Worm (Caenorhabditis elegans) whole organism, late embryonic: Measurements from ENCODE around the gene thn-1.

ENCODE experiments used
- C08G9.2 ChIP-seq: sonication (generic microtip); optimal IDR thresholded peaks from 2 replicates; lab custom pipeline; 2016; ENCODE audit warnings: mild to moderate bottlenecking, missing genetic modification characterization, moderate library complexity, missing compliant biosample characterization
- C38D4.7 ChIP-seq: fragments of 200-800 bp; sonication (Bioruptor generic); optimal IDR thresholded peaks from 2 replicates; lab custom pipeline; 2018; ENCODE audit warnings: mild to moderate bottlenecking, missing genetic modification characterization, moderate library complexity, missing compliant biosample characterization
- K02D7.2 ChIP-seq: sonication (generic microtip); optimal IDR thresholded peaks from 2 replicates; lab custom pipeline; 2017; ENCODE audit warnings: mild to moderate bottlenecking, missing genetic modification characterization, missing compliant biosample characterization
- K09A11.1 ChIP-seq: sonication (generic microtip); optimal IDR thresholded peaks from 2 replicates; lab custom pipeline; 2017; ENCODE audit warnings: antibody characterized with exemption, mild to moderate bottlenecking, missing genetic modification characterization, missing compliant biosample characterization; ENCODE audit not compliant: insufficient read depth
- T23F11.4 ChIP-seq: fragments of 200-800 bp; sonication (Bioruptor generic); optimal IDR thresholded peaks from 2 replicates; lab custom pipeline; 2018; ENCODE audit warnings: mild to moderate bottlenecking, missing genetic modification characterization, missing compliant biosample characterization
- ama-1 ChIP-seq: fragments of 150-350 bp; optimal IDR thresholded peaks from 2 replicates; lab custom pipeline; 2014
- ceh-14 ChIP-seq: sonication (generic microtip); optimal IDR thresholded peaks from 2 replicates; lab custom pipeline; 2016; ENCODE audit warnings: missing genotype, missing genetic modification characterization, missing compliant biosample characterization
- ceh-18 ChIP-seq: sonication (generic microtip); optimal IDR thresholded peaks from 2 replicates; lab custom pipeline; 2016; ENCODE audit warnings: missing genetic modification characterization, missing compliant biosample characterization
- ceh-19 ChIP-seq: fragments of 200-800 bp; sonication (Bioruptor generic); optimal IDR thresholded peaks from 2 replicates; lab custom pipeline; 2018; ENCODE audit warnings: mild to moderate bottlenecking, missing genetic modification characterization, missing compliant biosample characterization
- ceh-2 ChIP-seq: sonication (generic microtip); optimal IDR thresholded peaks from 2 replicates; lab custom pipeline; 2016; ENCODE audit warnings: missing genotype, missing genetic modification characterization, missing compliant biosample characterization
- ceh-24 ChIP-seq: sonication (generic microtip); optimal IDR thresholded peaks from 2 replicates; lab custom pipeline; 2016; ENCODE audit warnings: mild to moderate bottlenecking, missing genetic modification characterization, missing compliant biosample characterization
- ceh-31 ChIP-seq: sonication (generic microtip); optimal IDR thresholded peaks from 2 replicates; lab custom pipeline; 2016; ENCODE audit warnings: missing genetic modification characterization, missing compliant biosample characterization
- ceh-48 ChIP-seq: sonication (generic microtip); optimal IDR thresholded peaks from 2 replicates; lab custom pipeline; 2016; ENCODE audit warnings: missing genetic modification characterization, inconsistent platforms, missing compliant biosample characterization
- dve-1 ChIP-seq: sonication (generic microtip); optimal IDR thresholded peaks from 2 replicates; lab custom pipeline; 2017; ENCODE audit warnings: antibody characterized with exemption, mild to moderate bottlenecking, missing genetic modification characterization, missing compliant biosample characterization
- elt-2 ChIP-seq: sonication (generic microtip); optimal IDR thresholded peaks from 2 replicates; lab custom pipeline; 2016; ENCODE audit warnings: missing genetic modification reagents, missing genetic modification characterization, missing compliant biosample characterization
- ets-4 ChIP-seq: sonication (generic microtip); optimal IDR thresholded peaks from 2 replicates; lab custom pipeline; 2016; ENCODE audit warnings: missing genetic modification characterization, missing compliant biosample characterization
- fkh-10 ChIP-seq: fragments of 150-350 bp; optimal IDR thresholded peaks from 2 replicates; lab custom pipeline; 2014; ENCODE audit warnings: missing biosample characterization, missing genetic modification reagents, missing genetic modification characterization
- hlh-30 ChIP-seq: sonication (generic microtip); optimal IDR thresholded peaks from 2 replicates; lab custom pipeline; 2017; ENCODE audit warnings: antibody characterized with exemption, missing genetic modification characterization, missing compliant biosample characterization; ENCODE audit not compliant: insufficient read depth
- hlh-6 ChIP-seq: sonication (generic microtip); optimal IDR thresholded peaks from 2 replicates; lab custom pipeline; 2016; ENCODE audit warnings: missing genotype, missing genetic modification characterization, missing compliant biosample characterization
- hlh-8 ChIP-seq: sonication (generic microtip); optimal IDR thresholded peaks from 2 replicates; lab custom pipeline; 2016; ENCODE audit warnings: missing genotype, missing genetic modification characterization, missing compliant biosample characterization
- lim-6 ChIP-seq: sonication (generic microtip); optimal IDR thresholded peaks from 2 replicates; lab custom pipeline; 2016; ENCODE audit warnings: missing genetic modification characterization, missing compliant biosample characterization
- lin-11 ChIP-seq: fragments of 200-800 bp; sonication (Bioruptor generic); optimal IDR thresholded peaks from 2 replicates; lab custom pipeline; 2018; ENCODE audit warnings: mild to moderate bottlenecking, missing genetic modification characterization, missing compliant biosample characterization
- madf-2 ChIP-seq: sonication (generic microtip); optimal IDR thresholded peaks from 2 replicates; lab custom pipeline; 2017; ENCODE audit warnings: missing genetic modification characterization, missing compliant biosample characterization
- nfya-1 ChIP-seq: sonication (generic microtip); optimal IDR thresholded peaks from 2 replicates; lab custom pipeline; 2017; ENCODE audit warnings: missing genetic modification characterization, mild to moderate bottlenecking, missing compliant biosample characterization, antibody characterized with exemption, moderate library complexity
- nhr-232 ChIP-seq: sonication (generic microtip); optimal IDR thresholded peaks from 2 replicates; lab custom pipeline; 2016; ENCODE audit warnings: missing genetic modification characterization, missing compliant biosample characterization
- odd-2 ChIP-seq: sonication (generic microtip); optimal IDR thresholded peaks from 2 replicates; lab custom pipeline; 2017; ENCODE audit warnings: antibody characterized with exemption, mild to moderate bottlenecking, missing genetic modification characterization, missing compliant biosample characterization
- pag-3 ChIP-seq: sonication (generic microtip); optimal IDR thresholded peaks from 2 replicates; lab custom pipeline; 2016; ENCODE audit warnings: missing compliant biosample characterization, missing genetic modification characterization, borderline replicate concordance
- pat-9 ChIP-seq: fragments of 200-800 bp; sonication (Bioruptor generic); optimal IDR thresholded peaks from 2 replicates; lab custom pipeline; 2018; ENCODE audit warnings: mild to moderate bottlenecking, missing genetic modification characterization, moderate library complexity, missing compliant biosample characterization
- pax-1 ChIP-seq: fragments of 150-350 bp; optimal IDR thresholded peaks from 2 replicates; lab custom pipeline; 2014; ENCODE audit warnings: missing biosample characterization, missing genetic modification characterization
- pha-2 ChIP-seq: sonication (generic microtip); optimal IDR thresholded peaks from 2 replicates; lab custom pipeline; 2017; ENCODE audit warnings: mild to moderate bottlenecking, missing genetic modification characterization, missing compliant biosample characterization
- pha-4 ChIP-seq: fragments of 150-350 bp; optimal IDR thresholded peaks from 2 replicates; lab custom pipeline; 2018; ENCODE audit warnings: missing biosample characterization, missing genetic modification reagents, missing genetic modification characterization
- ref-2 ChIP-seq: sonication (generic microtip); optimal IDR thresholded peaks from 2 replicates; lab custom pipeline; 2016; ENCODE audit warnings: missing genetic modification characterization, missing compliant biosample characterization
- rnt-1 ChIP-seq: sonication (generic microtip); optimal IDR thresholded peaks from 2 replicates; lab custom pipeline; 2016; ENCODE audit warnings: missing genetic modification characterization, missing compliant biosample characterization
- sdc-2 ChIP-seq: sonication (generic microtip); optimal IDR thresholded peaks from 2 replicates; lab custom pipeline; 2016; ENCODE audit warnings: missing genotype, missing genetic modification characterization, missing compliant biosample characterization
- sox-4 ChIP-seq: sonication (generic microtip); optimal IDR thresholded peaks from 2 replicates; lab custom pipeline; 2017; ENCODE audit warnings: mild to moderate bottlenecking, missing genetic modification characterization, inconsistent platforms, missing compliant biosample characterization
- syd-9 ChIP-seq: sonication (generic microtip); optimal IDR thresholded peaks from 2 replicates; lab custom pipeline; 2016; ENCODE audit warnings: mild to moderate bottlenecking, missing genetic modification characterization, moderate library complexity, missing compliant biosample characterization
- tbx-2 ChIP-seq: sonication (generic microtip); optimal IDR thresholded peaks from 2 replicates; lab custom pipeline; 2016; ENCODE audit warnings: missing genetic modification characterization, missing compliant biosample characterization
- unc-3 ChIP-seq, 2 experiments: fragments of 200-800 bp in 1 of 2; sonication (Bioruptor generic) in 1 of 2; sonication (generic microtip) in 1 of 2; conservative IDR thresholded peaks in 1 of 2; optimal IDR thresholded peaks in 1 of 2; 2 replicates each; pipeline versions ENCODE4 v1.3.6 to Lab custom; 2016 to 2022; ENCODE audit warnings: missing compliant biosample characterization in 2 of 2, missing genetic modification characterization in 2 of 2, missing genetic modification reagents in 1 of 2
- unc-86 ChIP-seq: sonication (generic microtip); optimal IDR thresholded peaks from 2 replicates; lab custom pipeline; 2016; ENCODE audit warnings: missing genetic modification characterization, missing compliant biosample characterization
- zip-5 ChIP-seq: sonication (generic microtip); optimal IDR thresholded peaks from 2 replicates; lab custom pipeline; 2016; ENCODE audit warnings: missing genetic modification characterization, missing compliant biosample characterization

thn-1 gene

ce11 chrIV:12379784-12380183 is at the start of gene thn-1:
Gene thn-1, plus strand, starts transcription at chrIV:12380084.
- TF ChIP-seq sox-4 (tag; lab: Kevin White, UChicago), result no peak

DNA sequence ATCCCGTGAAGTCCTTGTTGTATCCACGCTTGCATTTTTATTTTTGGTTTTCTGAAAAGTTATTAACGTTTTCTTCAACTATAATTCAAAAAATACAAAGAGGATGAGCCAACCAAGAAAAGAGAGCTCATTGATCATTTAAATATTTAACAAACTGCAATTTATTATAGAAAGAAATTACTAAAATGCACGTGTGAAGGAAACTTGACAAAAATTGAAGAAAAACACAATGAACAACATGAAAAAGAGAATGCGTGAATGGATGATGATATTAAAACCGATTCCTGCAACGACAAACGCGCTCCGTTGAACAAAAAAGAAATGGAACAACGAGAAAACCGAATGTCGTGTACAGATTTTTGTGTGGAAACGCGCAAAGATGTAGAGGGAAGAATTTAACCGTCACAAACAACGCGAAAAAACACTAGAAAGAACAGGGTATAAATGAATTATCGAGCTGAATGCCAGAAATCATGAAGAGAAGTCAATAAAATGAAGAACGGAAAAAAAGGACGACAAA is 49.0 kb upstream of the thn-1 start, which contains the start of gene ufd-1:
Gene ufd-1, minus strand, starts transcription at position 51 of the 520 bp plus-strand sequence.
- TF ChIP-seq ceh-14 (tag; lab: Kevin White, UChicago) (no peak), unc-86 (tag; lab: Kevin White, UChicago) (no peak)

ce11 chrIV:12334142-12334541 is 45.7 kb upstream of the thn-1 start:
- no peak for TF ChIP-seq lin-11 (tag; lab: Kevin White, UChicago)
- no peak for TF ChIP-seq hlh-6 (tag; lab: Kevin White, UChicago)
- no peak for TF ChIP-seq unc-86 (tag; lab: Kevin White, UChicago)

DNA sequence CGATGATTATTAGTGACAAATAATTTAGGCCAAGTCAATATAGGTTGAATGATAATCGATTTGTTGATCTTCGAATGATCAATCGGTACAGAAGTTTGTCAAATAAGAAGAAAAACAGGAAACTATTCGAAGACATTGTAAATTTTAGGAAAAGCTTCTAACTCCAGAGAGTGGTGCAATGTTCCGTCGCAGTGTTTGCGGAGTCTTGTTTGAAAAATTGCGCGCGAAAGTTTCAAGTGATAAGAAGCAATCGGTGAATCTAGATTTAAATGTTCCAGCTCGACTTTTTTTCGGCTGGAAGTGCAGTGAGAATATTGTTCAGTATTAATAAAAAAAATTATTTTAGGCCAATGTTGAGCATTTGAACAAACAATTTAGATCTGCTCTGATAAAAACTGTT is 45.2 kb upstream of the thn-1 start:
- TF ChIP-seq hlh-6 (tag; lab: Kevin White, UChicago) (no peak), madf-2 (no peak), sox-4 (tag; lab: Kevin White, UChicago) (no peak), pat-9 (tag; lab: Kevin White, UChicago) (no peak), lim-6 (tag; lab: Kevin White, UChicago) (no peak), sdc-2 (tag; lab: Kevin White, UChicago) (no peak), ceh-31 (no peak), ref-2 (tag; lab: Kevin White, UChicago) (no peak), pax-1 (tag; lab: Kevin White, UChicago) (no peak), K09A11.1 (tag; lab: Kevin White, UChicago) (no peak), dve-1 (tag; lab: Kevin White, UChicago) (no peak), pag-3 (tag; lab: Kevin White, UChicago) (no peak), ceh-2 (tag; lab: Kevin White, UChicago) (no peak), pha-4 (tag; lab: Kevin White, UChicago) (no peak), T23F11.4 (GFP tag; lab: Kevin White, UChicago) (no peak), ceh-24 (tag; lab: Kevin White, UChicago) (no peak)

DNA sequence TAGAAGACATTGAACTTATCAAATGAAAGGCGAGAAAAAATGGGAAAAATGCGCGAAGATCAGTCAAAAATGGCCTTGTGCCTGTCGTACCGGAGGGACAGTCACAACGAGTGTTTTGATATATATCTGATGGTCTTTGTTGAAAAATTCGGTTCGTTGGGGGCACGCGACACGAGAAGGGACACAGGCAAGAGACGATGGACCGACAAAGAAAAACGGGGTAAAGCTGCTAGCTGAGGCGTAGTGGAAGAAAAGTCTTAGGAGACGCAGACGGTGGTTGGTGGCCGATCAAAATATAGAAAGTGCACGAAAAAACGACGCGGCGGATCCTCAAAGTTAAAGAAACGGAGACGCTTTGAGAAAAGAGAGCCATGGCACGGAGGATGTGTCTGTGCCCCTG is 44.6 kb upstream of the thn-1 start:
- TF ChIP-seq pha-2 (tag; lab: Kevin White, UChicago) (no peak), C38D4.7 (GFP tag; lab: Kevin White, UChicago) (no peak), syd-9 (tag; lab: Kevin White, UChicago) (no peak), odd-2 (tag; lab: Kevin White, UChicago) (no peak), unc-86 (tag; lab: Kevin White, UChicago) (no peak), ceh-18 (tag; lab: Kevin White, UChicago) (peak; percentile 36), ceh-19 (GFP tag; lab: Kevin White, UChicago) (no peak), nfya-1 (tag; lab: Kevin White, UChicago) (peak; percentile 30), K02D7.2 (tag; lab: Kevin White, UChicago) (no peak), zip-5 (tag; lab: Kevin White, UChicago) (no peak), tbx-2 (peak; percentile 21), ets-4 (tag; lab: Kevin White, UChicago) (no peak), ceh-48 (tag; lab: Kevin White, UChicago) (no peak), hlh-30 (no peak), elt-2 (tag; lab: Kevin White, UChicago) (no peak), ref-2 (tag; lab: Kevin White, UChicago) (no peak), ceh-14 (tag; lab: Kevin White, UChicago) (no peak), rnt-1 (tag; lab: Kevin White, UChicago) (peak; percentile 30), unc-3 (GFP tag; conservative IDR thresholded peaks at IDR 0.05; lab: Robert Waterston, UW) (no peak), unc-3 (tag; optimal IDR thresholded peaks at IDR 0.05; lab: Kevin White, UChicago) (no peak), hlh-8 (tag; lab: Kevin White, UChicago) (no peak), ceh-24 (tag; lab: Kevin White, UChicago) (no peak), ama-1 (no peak), hlh-6 (tag; lab: Kevin White, UChicago) (no peak), dve-1 (tag; lab: Kevin White, UChicago) (no peak), fkh-10 (no peak), C08G9.2 (no peak), ceh-31 (no peak), ceh-2 (tag; lab: Kevin White, UChicago) (no peak), nhr-232 (tag; lab: Kevin White, UChicago) (no peak)
- TF ChIP-seq, all 69 proteins: peak for 4
